Fruit fly (Drosophila melanogaster) whole organism, embryonic: ENCODE data around the gene Z600.

Experiments used
- Bdp1 ChIP-seq: fragments of 200-800 bp; sonication (Bioruptor generic); optimal IDR thresholded peaks from 3 replicates; lab custom pipeline; 2016; ENCODE audit warnings: missing biosample characterization, missing genetic modification characterization
- Blimp-1 ChIP-seq: fragments of 200-800 bp; sonication (Bioruptor generic); optimal IDR thresholded peaks from 3 replicates; lab custom pipeline; 2018; ENCODE audit warnings: missing biosample characterization, missing genetic modification characterization, mild to moderate bottlenecking, moderate library complexity, missing genetic modification reagents
- CG10462 ChIP-seq: fragments of 200-800 bp; sonication (Bioruptor generic); optimal IDR thresholded peaks from 2 replicates; lab custom pipeline; 2016; ENCODE audit warnings: missing biosample characterization, missing genetic modification characterization
- CG10565 ChIP-seq: fragments of 200-800 bp; sonication (Bioruptor generic); optimal IDR thresholded peaks from 3 replicates; lab custom pipeline; 2016; ENCODE audit warnings: missing biosample characterization, mild to moderate bottlenecking, missing genetic modification characterization
- CG11093 ChIP-seq: fragments of 200-800 bp; sonication (Bioruptor generic); IDR thresholded peaks from 3 replicates; pipeline ENCODE4 v1.3.6; 2022; ENCODE audit warnings: missing biosample characterization, missing genetic modification characterization
- CG11398 ChIP-seq: fragments of 200-800 bp; sonication (Bioruptor generic); optimal IDR thresholded peaks from 2 replicates; lab custom pipeline; 2016; ENCODE audit warnings: missing biosample characterization, missing genetic modification characterization
- CG11560 ChIP-seq: fragments of 200-800 bp; sonication (Bioruptor generic); IDR thresholded peaks from 3 replicates; pipeline ENCODE4 v1.3.6; 2022; ENCODE audit warnings: missing biosample characterization, missing genetic modification characterization
- CG12236 ChIP-seq: fragments of 200-800 bp; sonication (Bioruptor generic); optimal IDR thresholded peaks from 2 replicates; lab custom pipeline; 2016; ENCODE audit warnings: missing biosample characterization, missing genetic modification characterization
- CG12299 ChIP-seq: fragments of 200-800 bp; sonication (Bioruptor generic); optimal IDR thresholded peaks from 2 replicates; lab custom pipeline; 2018; ENCODE audit warnings: missing biosample characterization, mild to moderate bottlenecking, missing genetic modification characterization
- CG13624 ChIP-seq: fragments of 200-800 bp; sonication (Bioruptor generic); optimal IDR thresholded peaks from 2 replicates; lab custom pipeline; 2016; ENCODE audit warnings: missing biosample characterization, missing genetic modification characterization
- CG14667 ChIP-seq: fragments of 200-800 bp; sonication (Bioruptor generic); IDR thresholded peaks from 2 replicates; pipeline ENCODE4 v1.3.6; 2022; ENCODE audit warnings: missing biosample characterization, missing genetic modification characterization
- CG1529 ChIP-seq: fragments of 200-800 bp; sonication (Bioruptor generic); optimal IDR thresholded peaks from 3 replicates; lab custom pipeline; 2018; ENCODE audit warnings: missing biosample characterization, missing genetic modification characterization
- CG18262 ChIP-seq: fragments of 200-800 bp; optimal IDR thresholded peaks from 3 replicates; lab custom pipeline; 2019; ENCODE audit warnings: missing biosample characterization, mild to moderate bottlenecking, missing genetic modification characterization, moderate library complexity
- CG18476 ChIP-seq: fragments of 200-800 bp; sonication (Bioruptor generic); optimal IDR thresholded peaks from 2 replicates; lab custom pipeline; 2016; ENCODE audit warnings: missing biosample characterization, mild to moderate bottlenecking, missing genetic modification characterization
- CG31365 ChIP-seq: fragments of 200-800 bp; sonication (Bioruptor generic); optimal IDR thresholded peaks from 2 replicates; lab custom pipeline; 2018; ENCODE audit warnings: missing biosample characterization, mild to moderate bottlenecking, missing genetic modification characterization
- CG32772 ChIP-seq: fragments of 200-800 bp; sonication (Bioruptor generic); IDR thresholded peaks from 2 replicates; pipeline ENCODE4 v1.3.6; 2022; ENCODE audit warnings: missing biosample characterization, missing genetic modification characterization
- CG3281 ChIP-seq: fragments of 200-800 bp; sonication (Bioruptor generic); optimal IDR thresholded peaks from 3 replicates; lab custom pipeline; 2017; ENCODE audit warnings: missing biosample characterization, mild to moderate bottlenecking, missing genetic modification characterization
- CG3847 ChIP-seq: fragments of 200-800 bp; sonication (Bioruptor generic); IDR thresholded peaks from 2 replicates; pipeline ENCODE4 v1.3.6; 2022; ENCODE audit warnings: missing biosample characterization, missing genetic modification characterization
- CG4404 ChIP-seq: fragments of 200-800 bp; sonication (Bioruptor generic); IDR thresholded peaks from 2 replicates; pipeline ENCODE4 v1.3.6; 2022; ENCODE audit warnings: missing biosample characterization, missing genetic modification characterization
- CG7556 ChIP-seq: fragments of 200-800 bp; sonication (Bioruptor generic); optimal IDR thresholded peaks from 2 replicates; lab custom pipeline; 2017; ENCODE audit warnings: missing biosample characterization, mild to moderate bottlenecking, missing genetic modification characterization
- CG8089 ChIP-seq: fragments of 200-800 bp; sonication (Bioruptor generic); optimal IDR thresholded peaks from 3 replicates; lab custom pipeline; 2016; ENCODE audit warnings: missing biosample characterization, missing genetic modification characterization
- CG8388 ChIP-seq: fragments of 200-800 bp; sonication (Bioruptor generic); optimal IDR thresholded peaks from 2 replicates; lab custom pipeline; 2019; ENCODE audit warnings: missing biosample characterization, mild to moderate bottlenecking, missing genetic modification characterization, moderate library complexity
- CG9609 ChIP-seq: fragments of 200-800 bp; sonication (Bioruptor generic); optimal IDR thresholded peaks from 3 replicates; lab custom pipeline; 2016; ENCODE audit warnings: missing biosample characterization, missing genetic modification characterization
- Dad ChIP-seq: fragments of 200-800 bp; sonication (Bioruptor generic); optimal IDR thresholded peaks from 3 replicates; lab custom pipeline; 2016; ENCODE audit warnings: missing biosample characterization, missing genetic modification characterization
- HLH3B ChIP-seq: fragments of 200-800 bp; sonication (Bioruptor generic); IDR thresholded peaks from 2 replicates; pipeline ENCODE4 v1.3.6; 2022; ENCODE audit warnings: missing biosample characterization, missing genetic modification characterization
- Lhr ChIP-seq: fragments of 200-800 bp; sonication (Bioruptor generic); optimal IDR thresholded peaks from 3 replicates; lab custom pipeline; 2017; ENCODE audit warnings: mild to moderate bottlenecking, missing biosample characterization, missing genetic modification reagents, missing genetic modification characterization
- Myb ChIP-seq: fragments of 200-800 bp; sonication (Bioruptor generic); optimal IDR thresholded peaks from 2 replicates; lab custom pipeline; 2016; ENCODE audit warnings: missing biosample characterization, missing genetic modification characterization
- PHDP ChIP-seq: fragments of 200-800 bp; sonication (Bioruptor generic); optimal IDR thresholded peaks from 3 replicates; lab custom pipeline; 2018; ENCODE audit warnings: missing biosample characterization, mild to moderate bottlenecking, missing genetic modification characterization, moderate library complexity
- Ssrp ChIP-seq: fragments of 200-800 bp; sonication (Bioruptor generic); optimal IDR thresholded peaks from 2 replicates; lab custom pipeline; 2018; ENCODE audit warnings: missing biosample characterization, mild to moderate bottlenecking, missing genetic modification characterization, moderate library complexity
- Tbp ChIP-seq: fragments of >200 bp; optimal IDR thresholded peaks from 2 replicates; lab custom pipeline; 2018; ENCODE audit warnings: missing biosample characterization, missing genetic modification characterization
- Vsx1 ChIP-seq: fragments of 200-800 bp; sonication (Bioruptor generic); optimal IDR thresholded peaks from 2 replicates; lab custom pipeline; 2017; ENCODE audit warnings: missing biosample characterization, mild to moderate bottlenecking, missing genetic modification characterization, missing genetic modification reagents
- YL-1 ChIP-seq: fragments of 200-800 bp; sonication (Bioruptor generic); optimal IDR thresholded peaks from 3 replicates; lab custom pipeline; 2017; ENCODE audit warnings: missing biosample characterization, mild to moderate bottlenecking, missing genetic modification characterization
- bab2 ChIP-seq: fragments of 200-800 bp; sonication (Bioruptor generic); optimal IDR thresholded peaks from 2 replicates; lab custom pipeline; 2016; ENCODE audit warnings: missing biosample characterization, missing genetic modification characterization
- bigmax ChIP-seq: fragments of 200-800 bp; sonication (Bioruptor generic); optimal IDR thresholded peaks from 2 replicates; lab custom pipeline; 2018; ENCODE audit warnings: missing biosample characterization, mild to moderate bottlenecking, missing genetic modification characterization
- cad ChIP-seq: fragments of >200 bp; optimal IDR thresholded peaks from 2 replicates; lab custom pipeline; 2017; ENCODE audit warnings: missing biosample characterization, missing genetic modification characterization
- cg ChIP-seq: fragments of 200-800 bp; sonication (Bioruptor generic); optimal IDR thresholded peaks from 3 replicates; lab custom pipeline; 2019; ENCODE audit warnings: missing biosample characterization, mild to moderate bottlenecking, missing genetic modification characterization, moderate library complexity
- dm ChIP-seq: fragments of 200-800 bp; sonication (Bioruptor generic); optimal IDR thresholded peaks from 3 replicates; lab custom pipeline; 2016; ENCODE audit warnings: missing biosample characterization, missing genetic modification characterization
- dpn ChIP-seq, 2 experiments: fragments of 200-800 bp; sonication (Bioruptor generic); optimal IDR thresholded peaks; 3 replicates each; lab custom pipeline; 2016; ENCODE audit warnings: missing biosample characterization in 2 of 2, missing genetic modification characterization in 2 of 2
- grn ChIP-seq: fragments of 200-800 bp; sonication (Bioruptor generic); optimal IDR thresholded peaks from 3 replicates; lab custom pipeline; 2017; ENCODE audit warnings: missing biosample characterization, missing genetic modification characterization
- ind ChIP-seq: fragments of 200-800 bp; sonication (Bioruptor generic); optimal IDR thresholded peaks from 3 replicates; lab custom pipeline; 2016; ENCODE audit warnings: missing biosample characterization, missing genetic modification characterization
- jing ChIP-seq: fragments of 200-800 bp; sonication (Bioruptor generic); optimal IDR thresholded peaks from 2 replicates; lab custom pipeline; 2018; ENCODE audit warnings: missing biosample characterization, mild to moderate bottlenecking, missing genetic modification characterization
- nau ChIP-seq: fragments of 200-800 bp; sonication (Bioruptor generic); optimal IDR thresholded peaks from 3 replicates; lab custom pipeline; 2017; ENCODE audit warnings: missing biosample characterization, mild to moderate bottlenecking, missing genetic modification characterization, missing genetic modification reagents
- row ChIP-seq: fragments of 200-800 bp; sonication (Bioruptor generic); IDR thresholded peaks from 3 replicates; pipeline ENCODE4 v1.3.6; 2022; ENCODE audit warnings: missing biosample characterization, missing genetic modification characterization
- sisA ChIP-seq: fragments of 200-800 bp; sonication (Bioruptor generic); IDR thresholded peaks from 2 replicates; pipeline ENCODE4 v1.3.6; 2022; ENCODE audit warnings: missing biosample characterization, missing genetic modification characterization
- tgo ChIP-seq: fragments of 200-800 bp; sonication (Bioruptor generic); IDR thresholded peaks from 3 replicates; pipeline ENCODE4 v1.3.6; 2022; ENCODE audit warnings: missing biosample characterization, missing genetic modification characterization
- usp ChIP-seq: fragments of >200 bp; optimal IDR thresholded peaks from 2 replicates; lab custom pipeline; 2017; ENCODE audit warnings: missing biosample characterization, missing genetic modification characterization
- vfl ChIP-seq: fragments of 200-800 bp; sonication (Bioruptor generic); optimal IDR thresholded peaks from 2 replicates; lab custom pipeline; 2016; ENCODE audit warnings: missing biosample characterization, missing genetic modification characterization
- z ChIP-seq: fragments of 200-800 bp; sonication (Bioruptor generic); IDR thresholded peaks from 3 replicates; pipeline ENCODE4 v1.3.6; 2022; ENCODE audit warnings: missing biosample characterization, missing genetic modification characterization
- zen2 ChIP-seq: fragments of 200-800 bp; sonication (Bioruptor generic); IDR thresholded peaks from 3 replicates; pipeline ENCODE4 v1.3.6; 2022; ENCODE audit warnings: missing biosample characterization, missing genetic modification characterization; ENCODE audit not compliant: partially characterized antibody

Gene Z600

DNA sequence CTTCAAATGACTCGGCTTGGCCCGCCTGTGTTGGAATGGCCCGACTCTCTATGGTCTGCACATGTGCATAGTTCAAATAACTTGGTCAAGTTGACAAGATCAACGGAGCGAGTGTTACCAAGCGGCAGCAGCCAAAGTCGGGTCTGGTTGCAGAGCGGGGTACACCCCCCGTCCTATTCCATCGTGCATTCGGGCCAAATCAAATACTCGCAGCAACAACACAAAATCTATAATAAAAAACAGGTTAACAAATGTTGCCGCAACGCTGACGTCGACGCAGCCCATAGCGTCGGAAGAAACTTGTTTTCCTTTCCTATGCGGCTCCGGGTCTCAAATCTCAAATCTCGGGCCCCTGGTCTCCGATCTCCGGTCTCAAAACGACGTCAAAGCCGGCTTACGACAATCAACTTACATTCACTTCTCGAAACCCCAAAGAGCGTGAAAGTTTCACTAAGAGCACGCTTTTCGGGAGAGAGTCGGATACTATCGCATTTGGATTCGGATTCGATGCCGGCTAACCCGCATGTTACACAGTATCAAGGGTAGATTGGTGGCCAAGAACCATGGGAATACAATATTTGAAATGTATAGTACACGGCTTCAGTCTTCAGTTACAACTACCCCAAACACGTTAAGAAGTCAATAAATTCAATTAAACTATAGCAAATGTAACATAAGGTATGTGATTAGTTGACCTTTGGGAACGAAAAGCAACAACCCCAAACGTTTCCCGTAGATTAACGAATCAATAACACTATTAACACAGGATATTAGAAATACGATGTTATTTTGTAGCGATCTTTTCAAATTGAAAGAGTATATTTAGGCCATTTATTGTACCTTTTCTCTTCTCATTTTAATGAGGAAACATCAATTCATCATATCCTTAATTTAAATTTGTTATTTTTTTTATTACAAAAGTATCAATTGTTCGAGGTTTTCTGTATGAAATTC, 25.7 kb downstream of the Z600 start (continued):
- TF ChIP-seq CG4404 (GFP tag; lab: Robert Waterston, UW) (no peak), CG18476 (GFP tag; lab: Kevin White, UChicago) (peak; percentile 46), ind (peak; percentile 68), CG8388 (peak; percentile 49), cg (GFP tag; lab: Kevin White, UChicago) (no peak), YL-1 (GFP tag; lab: Kevin White, UChicago) (no peak), CG7556 (GFP tag; lab: Kevin White, UChicago) (peak; percentile 92), bigmax (GFP tag; lab: Kevin White, UChicago) (no peak), zen2 (GFP tag; lab: Robert Waterston, UW) (no peak), Tbp (GFP tag; lab: Kevin White, UChicago) (no peak), CG12299 (tag; lab: Kevin White, UChicago) (no peak), grn (GFP tag; lab: Kevin White, UChicago) (no peak), CG12236 (GFP tag; lab: Kevin White, UChicago) (peak; percentile 5), vfl (GFP tag; lab: Kevin White, UChicago) (peak; percentile 23), CG31365 (tag; lab: Kevin White, UChicago) (no peak), jing (GFP tag; lab: Kevin White, UChicago) (peak; percentile 37), CG8089 (GFP tag; lab: Kevin White, UChicago) (peak; percentile 2), cad (GFP tag; lab: Kevin White, UChicago) (no peak), CG10462 (GFP tag; lab: Kevin White, UChicago) (peak; percentile 49), tgo (no peak), CG32772 (GFP tag; lab: Robert Waterston, UW) (no peak; the same call in none of the 2 replicates), CG9609 (GFP tag; lab: Kevin White, UChicago) (peak; percentile 52), z (GFP tag; lab: Robert Waterston, UW) (no peak), nau (peak; percentile 16), CG11560 (tag; lab: Robert Waterston, UW) (peak; percentile 52; the same call in 1 of the 3 replicates), CG1529 (peak; percentile 62), usp (no peak), CG3847 (GFP tag; lab: Robert Waterston, UW) (peak; percentile 51), CG10565 (GFP tag; lab: Kevin White, UChicago) (no peak), bab2 (GFP tag; lab: Kevin White, UChicago) (peak; percentile 61), Myb (GFP tag; lab: Kevin White, UChicago) (peak; percentile 21), dm (GFP tag; lab: Kevin White, UChicago) (peak; percentile 29), Blimp-1 (GFP tag; lab: Kevin White, UChicago) (peak; percentile 16), CG11398 (GFP tag; lab: Kevin White, UChicago) (no peak), sisA (GFP tag; lab: Robert Waterston, UW) (peak; percentile 61), Vsx1 (GFP tag; lab: Kevin White, UChicago) (peak; percentile 48), Dad (GFP tag; lab: Kevin White, UChicago) (peak; percentile 18), PHDP (tag; lab: Kevin White, UChicago) (peak; percentile 35), CG14667 (peak; percentile 38), CG13624 (GFP tag; lab: Kevin White, UChicago) (peak; percentile 59), Lhr (GFP tag; lab: Kevin White, UChicago) (peak; percentile 26), CG18262 (tag; lab: Kevin White, UChicago) (peak; percentile 85), Ssrp (tag; lab: Kevin White, UChicago) (peak; percentile 65), HLH3B (peak; percentile 41; the same call in 1 of the 2 replicates), CG11093 (0 out of 3 replicates have a peak, but pooled peaks have one; percentile 16), CG3281 (GFP tag; lab: Kevin White, UChicago) (peak; percentile 56), dpn (GFP tag; optimal IDR thresholded peaks at IDR 0.05; lab: Kevin White, UChicago) (peak; percentile 59 to 66), Bdp1 (GFP tag; lab: Kevin White, UChicago) (peak; percentile 1), row (peak; percentile 91)
